Fruit fly (Drosophila melanogaster): ENCODE data around the gene CG10472.

Gene CG10472

dm6 chr3L:6071454-6072189 lies 8.9 kb upstream of the CG10472 start, which contains the start of gene CG6602 (continued):
- TF ChIP-seq sr (GFP tag; IDR thresholded peaks at IDR 0.05): peak; percentile 77
- peak; percentile 77 for TF ChIP-seq CG4328 (GFP tag; optimal IDR thresholded peaks at IDR 0.05)
- TF ChIP-seq CG8281 (tag; optimal IDR thresholded peaks at IDR 0.05): peak; percentile 23
- TF ChIP-seq tll (GFP tag; optimal IDR thresholded peaks at IDR 0.05): no peak
- TF ChIP-seq sna (GFP tag; IDR thresholded peaks at IDR 0.05; ENCODE audit: partially characterized antibody): no peak
- TF ChIP-seq zen (tag; optimal IDR thresholded peaks at IDR 0.05): peak; percentile 71
- peak; percentile 67 for TF ChIP-seq Usf (GFP tag; optimal IDR thresholded peaks at IDR 0.05)
- peak; percentile 66 for TF ChIP-seq ssp (GFP tag; IDR thresholded peaks at IDR 0.05)
- no peak for TF ChIP-seq Lpt (GFP tag; optimal IDR thresholded peaks at IDR 0.05)
- TF ChIP-seq CG6765 (GFP tag; optimal IDR thresholded peaks at IDR 0.05): peak; percentile 80
- peak; percentile 61 for TF ChIP-seq CG6654 (GFP tag; optimal IDR thresholded peaks at IDR 0.05)
- peak; percentile 56; the same call in 1 of the 2 replicates for TF ChIP-seq sisA (GFP tag; IDR thresholded peaks at IDR 0.05)
- peak; percentile 53 for TF ChIP-seq Mad (GFP tag; optimal IDR thresholded peaks at IDR 0.05)
- peak; percentile 28 for TF ChIP-seq CG1529 (GFP tag; optimal IDR thresholded peaks at IDR 0.05)
- TF ChIP-seq croc (GFP tag; conservative IDR thresholded peaks at IDR 0.05): peak; percentile 30; the same call in 2 of the 3 replicates
- TF ChIP-seq bsh (GFP tag; optimal IDR thresholded peaks at IDR 0.05): peak in 1 of 2 experiments; percentile 49
- TF ChIP-seq Hr3 (GFP tag; optimal IDR thresholded peaks at IDR 0.05): peak; percentile 51
- peak; percentile 52 for TF ChIP-seq CG12391 (tag; optimal IDR thresholded peaks at IDR 0.05)
- TF ChIP-seq CG9876 (GFP tag; optimal IDR thresholded peaks at IDR 0.05): peak; percentile 78
- TF ChIP-seq CG5180 (GFP tag; optimal IDR thresholded peaks at IDR 0.05): peak; percentile 6
- TF ChIP-seq Mrtf (GFP tag; IDR thresholded peaks at IDR 0.05): peak; percentile 72; the same call in 2 of the 3 replicates
- TF ChIP-seq CG14667 (GFP tag; IDR thresholded peaks at IDR 0.05): peak; percentile 64
- no peak for TF ChIP-seq sima (GFP tag; optimal IDR thresholded peaks at IDR 0.05)
- TF ChIP-seq NC2α (GFP tag; optimal IDR thresholded peaks at IDR 0.05): no peak
- TF ChIP-seq Oli (tag; optimal IDR thresholded peaks at IDR 0.05): peak; percentile 37
- TF ChIP-seq Drgx (GFP tag; IDR thresholded peaks at IDR 0.05): no peak
- no peak for TF ChIP-seq Poxn (GFP tag; IDR thresholded peaks at IDR 0.05)
- no peak for TF ChIP-seq Dll (GFP tag; IDR thresholded peaks at IDR 0.05; ENCODE audit: partially characterized antibody)
- TF ChIP-seq CG2875 (GFP tag; optimal IDR thresholded peaks at IDR 0.05): peak; percentile 52
- TF ChIP-seq Meics (GFP tag; optimal IDR thresholded peaks at IDR 0.05): peak; percentile 88
- peak; percentile 59 for TF ChIP-seq CG34376 (GFP tag; optimal IDR thresholded peaks at IDR 0.05)
- peak; percentile 26 for TF ChIP-seq CG30403 (GFP tag; optimal IDR thresholded peaks at IDR 0.05)
- no peak for TF ChIP-seq Gsc (GFP tag; IDR thresholded peaks at IDR 0.05)
- TF ChIP-seq Eip74EF (GFP tag; optimal IDR thresholded peaks at IDR 0.05): no peak
- peak; percentile 30 for TF ChIP-seq Sry-δ (GFP tag; optimal IDR thresholded peaks at IDR 0.05)
- peak; percentile 73 for TF ChIP-seq CG31224 (GFP tag; IDR thresholded peaks at IDR 0.05)
- TF ChIP-seq CG13775 (GFP tag; optimal IDR thresholded peaks at IDR 0.05): peak; percentile 69
- peak; percentile 30 for TF ChIP-seq trh (GFP tag; optimal IDR thresholded peaks at IDR 0.05)
- peak; percentile 22 for TF ChIP-seq Hmx (GFP tag; optimal IDR thresholded peaks at IDR 0.05)
- no peak for TF ChIP-seq inv (GFP tag; IDR thresholded peaks at IDR 0.05; ENCODE audit: partially characterized antibody)
- TF ChIP-seq Sin3A (optimal IDR thresholded peaks at IDR 0.05): no peak
- TF ChIP-seq pan (optimal IDR thresholded peaks at IDR 0.05): no peak
- peak in 1 of 2 experiments; percentile 88 for TF ChIP-seq pan (GFP tag; optimal IDR thresholded peaks at IDR 0.05 in 1 of 2, IDR thresholded peaks at IDR 0.05 in 1 of 2)
- TF ChIP-seq CG17612 (GFP tag; IDR thresholded peaks at IDR 0.05): peak; percentile 7; the same call in 1 of the 2 replicates
- no peak for TF ChIP-seq unc-4 (GFP tag; IDR thresholded peaks at IDR 0.05; ENCODE audit: partially characterized antibody)
- peak; percentile 61 for TF ChIP-seq CG31365 (tag; optimal IDR thresholded peaks at IDR 0.05)
- no peak for TF ChIP-seq lov (optimal IDR thresholded peaks at IDR 0.05)
- TF ChIP-seq lov (GFP tag; IDR thresholded peaks at IDR 0.05): peak; percentile 68
- TF ChIP-seq CG32772 (GFP tag; IDR thresholded peaks at IDR 0.05): peak; percentile 58

Measured in whole organism, embryonic.